Worm (Caenorhabditis elegans) whole organism, L1 larva: Measurements from ENCODE around the gene nep-21.

Source experiments
- C04F5.9 ChIP-seq: sonication (generic microtip); optimal IDR thresholded peaks from 2 replicates; lab custom pipeline; 2016; ENCODE audit warnings: missing genetic modification characterization, missing compliant biosample characterization
- F16B12.6 ChIP-seq: fragments of 150-350 bp; optimal IDR thresholded peaks from 2 replicates; lab custom pipeline; 2014; ENCODE audit warnings: missing biosample characterization, missing genetic modification characterization
- Y116A8C.19 ChIP-seq: sonication (generic microtip); optimal IDR thresholded peaks from 2 replicates; lab custom pipeline; 2016; ENCODE audit warnings: missing compliant biosample characterization, missing genetic modification characterization, borderline replicate concordance
- aha-1 ChIP-seq: fragments of 150-350 bp; optimal IDR thresholded peaks from 2 replicates; lab custom pipeline; 2014; ENCODE audit warnings: missing biosample characterization, missing genetic modification characterization
- blmp-1 ChIP-seq: fragments of 150-350 bp; optimal IDR thresholded peaks from 2 replicates; lab custom pipeline; 2014; ENCODE audit warnings: missing biosample characterization, missing genetic modification characterization
- ceh-63 ChIP-seq: fragments of 200-800 bp; sonication (Bioruptor generic); optimal IDR thresholded peaks from 2 replicates; lab custom pipeline; 2018; ENCODE audit warnings: mild to moderate bottlenecking, missing genetic modification characterization, missing compliant biosample characterization
- ceh-8 ChIP-seq: fragments of 200-800 bp; sonication (Bioruptor generic); optimal IDR thresholded peaks from 2 replicates; lab custom pipeline; 2018; ENCODE audit warnings: mild to moderate bottlenecking, missing genetic modification characterization, moderate library complexity, missing compliant biosample characterization
- ceh-82 ChIP-seq, 3 experiments: fragments of 150-350 bp in 1 of 3; sonication (generic microtip) in 2 of 3; optimal IDR thresholded peaks; 2 replicates each; lab custom pipeline; 2014 to 2017; ENCODE audit warnings: missing biosample characterization in 3 of 3, missing genetic modification characterization in 3 of 3
- ces-1 ChIP-seq: fragments of 150-350 bp; optimal IDR thresholded peaks from 2 replicates; lab custom pipeline; 2014; ENCODE audit warnings: missing biosample characterization, missing genetic modification reagents, missing genetic modification characterization
- dpl-1 ChIP-seq, 3 experiments: fragments of 150-350 bp in 2 of 3; sonication (generic microtip) in 1 of 3; optimal IDR thresholded peaks; 2 replicates each; lab custom pipeline; 2014 to 2017; ENCODE audit warnings: missing biosample characterization in 3 of 3, missing genetic modification characterization in 3 of 3, missing genetic modification reagents in 3 of 3
- efl-1 ChIP-seq, 4 experiments: fragments of 150-350 bp; optimal IDR thresholded peaks in 3 of 4; peaks in 1 of 4; 1 replicate in 1 of 4; 2 replicates in 3 of 4; lab custom pipeline; 2014; ENCODE audit warnings: missing biosample characterization in 2 of 4, missing genetic modification characterization in 2 of 4, missing genetic modification reagents in 2 of 4
- efl-3 ChIP-seq: fragments of 200-800 bp; sonication (Bioruptor generic); optimal IDR thresholded peaks from 2 replicates; lab custom pipeline; 2018; ENCODE audit warnings: mild to moderate bottlenecking, missing genetic modification characterization, missing compliant biosample characterization
- egl-13 ChIP-seq: sonication (generic microtip); optimal IDR thresholded peaks from 2 replicates; lab custom pipeline; 2016; ENCODE audit warnings: missing genotype, missing genetic modification reagents, missing genetic modification characterization, missing compliant biosample characterization
- egl-27 ChIP-seq, 2 experiments: fragments of 150-350 bp in 1 of 2; sonication (generic microtip); optimal IDR thresholded peaks; 3 replicates each; lab custom pipeline; 2017 to 2018; ENCODE audit warnings: missing biosample characterization in 2 of 2, missing genetic modification characterization in 2 of 2, missing genetic modification reagents in 2 of 2
- elt-2 ChIP-seq: sonication (generic microtip); optimal IDR thresholded peaks from 2 replicates; lab custom pipeline; 2016; ENCODE audit warnings: missing genetic modification characterization, mild to moderate bottlenecking, inconsistent platforms, missing compliant biosample characterization, missing genetic modification reagents
- ets-5 ChIP-seq: fragments of 200-800 bp; sonication (Bioruptor generic); IDR thresholded peaks from 2 replicates; pipeline ENCODE4 v1.3.6; 2022; ENCODE audit warnings: missing genetic modification characterization, missing compliant biosample characterization
- fkh-10 ChIP-seq: sonication (generic microtip); optimal IDR thresholded peaks from 2 replicates; lab custom pipeline; 2017; ENCODE audit warnings: missing biosample characterization, missing genetic modification reagents, missing genetic modification characterization
- fkh-4 ChIP-seq: sonication (generic microtip); optimal IDR thresholded peaks from 2 replicates; lab custom pipeline; 2016; ENCODE audit warnings: missing compliant biosample characterization, missing genetic modification characterization, borderline replicate concordance
- fkh-8 ChIP-seq: sonication (generic microtip); optimal IDR thresholded peaks from 2 replicates; lab custom pipeline; 2016; ENCODE audit warnings: mild to moderate bottlenecking, missing genetic modification characterization, missing compliant biosample characterization
- fos-1 ChIP-seq: fragments of 150-350 bp; optimal IDR thresholded peaks from 2 replicates; lab custom pipeline; 2014; ENCODE audit warnings: missing biosample characterization, missing genetic modification characterization
- grh-1 ChIP-seq: fragments of 200-800 bp; sonication (Bioruptor generic); IDR thresholded peaks from 2 replicates; pipeline ENCODE4 v1.3.6; 2022; ENCODE audit warnings: missing genetic modification reagents, missing genetic modification characterization, missing compliant biosample characterization
- hpl-2 ChIP-seq: fragments of 150-350 bp; optimal IDR thresholded peaks from 2 replicates; lab custom pipeline; 2014; ENCODE audit warnings: missing biosample characterization, missing genetic modification reagents, missing genetic modification characterization
- isw-1 ChIP-seq: fragments of 200-800 bp; sonication (Bioruptor generic); IDR thresholded peaks from 2 replicates; pipeline ENCODE4 v1.3.6; 2022; ENCODE audit warnings: missing genetic modification characterization, missing compliant biosample characterization
- jun-1 ChIP-seq: fragments of 150-350 bp; optimal IDR thresholded peaks from 2 replicates; lab custom pipeline; 2014; ENCODE audit warnings: missing biosample characterization, missing genetic modification reagents, missing genetic modification characterization
- lin-35 ChIP-seq, 2 experiments: fragments of 150-350 bp; optimal IDR thresholded peaks; 2 replicates each; lab custom pipeline; 2014; ENCODE audit warnings: missing biosample characterization in 2 of 2, missing genetic modification characterization in 2 of 2, missing genetic modification reagents in 2 of 2
- lin-39 ChIP-seq: fragments of 150-350 bp; optimal IDR thresholded peaks from 2 replicates; lab custom pipeline; 2014; ENCODE audit warnings: missing biosample characterization, missing genetic modification reagents, missing genetic modification characterization
- lsy-2 ChIP-seq, 2 experiments: fragments of 150-350 bp; optimal IDR thresholded peaks; 2 replicates each; lab custom pipeline; 2014; ENCODE audit warnings: missing biosample characterization in 2 of 2, missing genetic modification characterization in 2 of 2
- mab-9 ChIP-seq: fragments of 200-800 bp; sonication (Bioruptor generic); IDR thresholded peaks from 2 replicates; pipeline ENCODE4 v1.3.6; 2022; ENCODE audit warnings: missing genetic modification reagents, missing genetic modification characterization, missing compliant biosample characterization
- mdl-1 ChIP-seq, 2 experiments: fragments of 150-350 bp; optimal IDR thresholded peaks; 2 replicates each; lab custom pipeline; 2014 to 2017; ENCODE audit warnings: missing biosample characterization in 2 of 2, missing genetic modification characterization in 2 of 2, inconsistent platforms in 1 of 2
- mep-1 ChIP-seq: fragments of 150-350 bp; optimal IDR thresholded peaks from 2 replicates; lab custom pipeline; 2014; ENCODE audit warnings: missing biosample characterization, missing genetic modification characterization
- nhr-11 ChIP-seq: fragments of 150-350 bp; optimal IDR thresholded peaks from 2 replicates; lab custom pipeline; 2014; ENCODE audit warnings: missing biosample characterization, missing genetic modification characterization
- nhr-19 ChIP-seq: fragments of 200-800 bp; sonication (Bioruptor generic); conservative IDR thresholded peaks from 2 replicates; pipeline ENCODE4 v1.3.6; 2022; ENCODE audit warnings: missing genetic modification characterization, missing compliant biosample characterization
- nhr-47 ChIP-seq: sonication (generic microtip); optimal IDR thresholded peaks from 2 replicates; lab custom pipeline; 2016; ENCODE audit warnings: mild to moderate bottlenecking, missing genetic modification characterization, moderate library complexity, missing compliant biosample characterization
- nhr-77 ChIP-seq: fragments of 150-350 bp; optimal IDR thresholded peaks from 2 replicates; lab custom pipeline; 2014; ENCODE audit warnings: missing biosample characterization, missing genetic modification characterization
- nhr-84 ChIP-seq: sonication (generic microtip); optimal IDR thresholded peaks from 2 replicates; lab custom pipeline; 2017; ENCODE audit warnings: missing biosample characterization, missing genetic modification characterization
- pax-3 ChIP-seq: fragments of 200-800 bp; sonication (Bioruptor generic); optimal IDR thresholded peaks from 2 replicates; lab custom pipeline; 2018; ENCODE audit warnings: mild to moderate bottlenecking, missing genetic modification characterization, moderate library complexity, missing compliant biosample characterization
- pqm-1 ChIP-seq: sonication (generic microtip); optimal IDR thresholded peaks from 3 replicates; lab custom pipeline; 2017; ENCODE audit warnings: missing biosample characterization, missing genetic modification characterization
- skn-1 ChIP-seq: fragments of 150-350 bp; optimal IDR thresholded peaks from 2 replicates; lab custom pipeline; 2014; ENCODE audit warnings: missing biosample characterization, missing genetic modification characterization
- swsn-7 ChIP-seq: sonication (generic microtip); optimal IDR thresholded peaks from 2 replicates; lab custom pipeline; 2016; ENCODE audit warnings: missing genetic modification characterization, missing compliant biosample characterization
- tlp-1 ChIP-seq: fragments of 150-350 bp; optimal IDR thresholded peaks from 2 replicates; lab custom pipeline; 2014; ENCODE audit warnings: missing biosample characterization, missing genetic modification characterization
- vab-15 ChIP-seq: sonication (generic microtip); optimal IDR thresholded peaks from 2 replicates; lab custom pipeline; 2017; ENCODE audit warnings: missing genotype, mild to moderate bottlenecking, missing genetic modification characterization, missing compliant biosample characterization
- zip-4 ChIP-seq: fragments of 200-800 bp; sonication (Bioruptor generic); optimal IDR thresholded peaks from 2 replicates; lab custom pipeline; 2018; ENCODE audit warnings: mild to moderate bottlenecking, missing genetic modification characterization, moderate library complexity, missing compliant biosample characterization
- ztf-11 ChIP-seq, 2 experiments: sonication (generic microtip); optimal IDR thresholded peaks; 2 replicates each; lab custom pipeline; 2016 to 2017; ENCODE audit warnings: missing genetic modification characterization in 2 of 2, missing biosample characterization in 1 of 2, missing compliant biosample characterization in 1 of 2

nep-21 gene

ce11 chrV:14185438-14185837 lies 40.8 kb downstream of the nep-21 start, which contains the start of the genes trm-1 and ints-2 (continued):
- TF ChIP-seq tlp-1 (tag; lab: Kevin White, UChicago): no peak
- TF ChIP-seq elt-2 (tag; lab: Kevin White, UChicago): no peak
- TF ChIP-seq efl-1 (optimal IDR thresholded peaks at IDR 0.05; lab: Kevin White, UChicago): peak; percentile 78 to 79
- TF ChIP-seq efl-1 (GFP tag; optimal IDR thresholded peaks at IDR 0.05 in 1 of 2; lab: Kevin White, UChicago): peak; percentile 73 to 97
- no peak for TF ChIP-seq egl-13
- peak; percentile 30 for TF ChIP-seq isw-1 (GFP tag; lab: Robert Waterston, UW)
- no peak for TF ChIP-seq Y116A8C.19
- no peak for TF ChIP-seq mab-9 (GFP tag; lab: Robert Waterston, UW)
- peak; percentile 72 for TF ChIP-seq ceh-8
- TF ChIP-seq fos-1 (tag; lab: Kevin White, UChicago): peak; percentile 25
- peak; percentile 70 to 82 for TF ChIP-seq lin-35 (GFP tag; optimal IDR thresholded peaks at IDR 0.05; lab: Kevin White, UChicago)
- no peak for TF ChIP-seq fkh-4
- TF ChIP-seq ces-1 (GFP tag; lab: Kevin White, UChicago): no peak
- TF ChIP-seq skn-1 (tag; lab: Kevin White, UChicago): no peak
- TF ChIP-seq lsy-2 (tag; optimal IDR thresholded peaks at IDR 0.05; lab: Kevin White, UChicago): peak; percentile 67 to 84
- TF ChIP-seq nhr-11 (tag; lab: Kevin White, UChicago): no peak
- TF ChIP-seq pqm-1 (tag; lab: Kevin White, UChicago): no peak
- TF ChIP-seq mep-1: peak; percentile 83
- no peak for TF ChIP-seq fkh-10 (GFP tag; lab: Kevin White, UChicago)
- TF ChIP-seq efl-3 (GFP tag; lab: Kevin White, UChicago): no peak
- no peak for TF ChIP-seq egl-27 (tag; optimal IDR thresholded peaks at IDR 0.05; lab: Kevin White, UChicago)
- peak; percentile 61 to 69 (median 65) for TF ChIP-seq ceh-82 (tag; optimal IDR thresholded peaks at IDR 0.05; lab: Kevin White, UChicago)
- peak in 1 of 2 experiments; percentile 28 for TF ChIP-seq mdl-1 (tag; optimal IDR thresholded peaks at IDR 0.05; lab: Kevin White, UChicago)
- TF ChIP-seq fkh-8 (tag; lab: Kevin White, UChicago): peak; percentile 48
- TF ChIP-seq nhr-47 (tag; lab: Kevin White, UChicago): peak; percentile 81
- peak; percentile 50 for TF ChIP-seq vab-15 (tag; lab: Kevin White, UChicago)
- TF ChIP-seq pax-3: no peak
- peak; percentile 10 for TF ChIP-seq F16B12.6
- peak; percentile 45 for TF ChIP-seq grh-1 (GFP tag; lab: Robert Waterston, UW)
- peak in 1 of 2 experiments; percentile 55 for TF ChIP-seq ztf-11 (tag; optimal IDR thresholded peaks at IDR 0.05; lab: Kevin White, UChicago)
- peak; percentile 71 for TF ChIP-seq swsn-7 (tag; lab: Kevin White, UChicago)

ce11 chrV:14182860-14183259 lies 43.4 kb downstream of the nep-21 start, which contains the start of gene cest-2.3:
cest-2.3 (minus strand) TSS chrV:14182960.
- TF ChIP-seq efl-1 (optimal IDR thresholded peaks at IDR 0.05; lab: Kevin White, UChicago) (no peak), efl-1 (GFP tag; optimal IDR thresholded peaks at IDR 0.05 in 1 of 2; lab: Kevin White, UChicago) (peak in 1 of 2 experiments; percentile 85), dpl-1 (GFP tag; optimal IDR thresholded peaks at IDR 0.05; lab: Kevin White, UChicago) (no peak)

- no peak for TF ChIP-seq lin-39 (tag; lab: Kevin White, UChicago)
- no peak for TF ChIP-seq blmp-1 (tag; lab: Kevin White, UChicago)
- TF ChIP-seq nhr-19: no peak
- TF ChIP-seq nhr-77 (tag; lab: Kevin White, UChicago): no peak
- no peak for TF ChIP-seq ceh-63 (GFP tag; lab: Kevin White, UChicago)
- TF ChIP-seq hpl-2 (GFP tag; lab: Kevin White, UChicago): no peak
- no peak for TF ChIP-seq dpl-1 (GFP tag; optimal IDR thresholded peaks at IDR 0.05; lab: Kevin White, UChicago)
- no peak for TF ChIP-seq aha-1 (tag; lab: Kevin White, UChicago)
- TF ChIP-seq ets-5: no peak
- no peak for TF ChIP-seq fos-1 (tag; lab: Kevin White, UChicago)
- TF ChIP-seq isw-1 (GFP tag; lab: Robert Waterston, UW): no peak
- no peak for TF ChIP-seq ceh-82 (tag; optimal IDR thresholded peaks at IDR 0.05; lab: Kevin White, UChicago)
- TF ChIP-seq zip-4 (GFP tag; lab: Kevin White, UChicago): no peak
- TF ChIP-seq nhr-84 (tag; lab: Kevin White, UChicago): no peak
- TF ChIP-seq C04F5.9 (tag; lab: Kevin White, UChicago): no peak
- TF ChIP-seq jun-1 (tag; lab: Kevin White, UChicago): no peak
- TF ChIP-seq, all 84 proteins: peak for 0
Measured at ce11 chrV:14179947-14180346, 46.3 kb downstream of the nep-21 start, which contains the start of gene ZC376.8. ZC376.8 (plus strand) TSS chrV:14180247.
